Worm (Caenorhabditis elegans) whole organism, young adult: ENCODE results near the gene xpo-3.

Experiments
- B0019.2 ChIP-seq: fragments of 200-800 bp; sonication (Bioruptor generic); conservative IDR thresholded peaks from 2 replicates; pipeline ENCODE4 v1.3.6; 2022; ENCODE audit warnings: missing genetic modification reagents, missing genetic modification characterization, missing compliant biosample characterization
- C06A6.2 ChIP-seq: fragments of 200-800 bp; sonication (Bioruptor generic); conservative IDR thresholded peaks from 2 replicates; pipeline ENCODE4 v1.3.6; 2022; ENCODE audit warnings: missing genetic modification characterization, missing compliant biosample characterization
- C17E4.6 ChIP-seq: fragments of 200-800 bp; sonication (Bioruptor generic); IDR thresholded peaks from 2 replicates; pipeline ENCODE4 v1.3.6; 2022; ENCODE audit warnings: missing genetic modification reagents, missing genetic modification characterization, missing compliant biosample characterization
- D2030.7 ChIP-seq: fragments of 200-800 bp; sonication (Bioruptor generic); IDR thresholded peaks from 2 replicates; pipeline ENCODE4 v1.3.6; 2022; ENCODE audit warnings: missing genetic modification reagents, missing genetic modification characterization, missing compliant biosample characterization
- F22D6.2 ChIP-seq: sonication (generic microtip); optimal IDR thresholded peaks from 2 replicates; lab custom pipeline; 2016; ENCODE audit warnings: mild to moderate bottlenecking, missing genetic modification characterization, missing compliant biosample characterization
- F55B11.4 ChIP-seq: sonication (generic microtip); optimal IDR thresholded peaks from 2 replicates; lab custom pipeline; 2016; ENCODE audit warnings: missing compliant biosample characterization, missing genetic modification characterization, borderline replicate concordance; ENCODE audit not compliant: insufficient read depth
- K11D2.4 ChIP-seq: fragments of 200-800 bp; sonication (Bioruptor generic); IDR thresholded peaks from 2 replicates; pipeline ENCODE4 v1.3.6; 2022; ENCODE audit warnings: missing genetic modification reagents, missing genetic modification characterization, missing compliant biosample characterization
- Y53G8AR.9 ChIP-seq: fragments of 200-800 bp; sonication (Bioruptor generic); conservative IDR thresholded peaks from 2 replicates; pipeline ENCODE4 v1.3.6; 2022; ENCODE audit warnings: missing genetic modification reagents, missing genetic modification characterization, missing compliant biosample characterization
- Y56A3A.18 ChIP-seq: fragments of 200-800 bp; sonication (Bioruptor generic); IDR thresholded peaks from 2 replicates; pipeline ENCODE4 v1.3.6; 2022; ENCODE audit warnings: missing genetic modification reagents, missing genetic modification characterization, missing compliant biosample characterization
- Y95B8A.8 ChIP-seq: fragments of 200-800 bp; sonication (Bioruptor generic); IDR thresholded peaks from 2 replicates; pipeline ENCODE4 v1.3.6; 2022; ENCODE audit warnings: missing genetic modification reagents, missing genetic modification characterization, missing compliant biosample characterization
- atf-7 ChIP-seq: sonication (generic microtip); optimal IDR thresholded peaks from 2 replicates; lab custom pipeline; 2017; ENCODE audit warnings: mild to moderate bottlenecking, missing genetic modification characterization, missing compliant biosample characterization
- athp-1 ChIP-seq: sonication (generic microtip); optimal IDR thresholded peaks from 2 replicates; lab custom pipeline; 2017; ENCODE audit warnings: mild to moderate bottlenecking, missing genetic modification characterization, missing compliant biosample characterization
- attf-5 ChIP-seq: fragments of 200-800 bp; sonication (Bioruptor generic); optimal IDR thresholded peaks from 2 replicates; lab custom pipeline; 2018; ENCODE audit warnings: mild to moderate bottlenecking, missing genetic modification characterization, missing compliant biosample characterization
- attf-6 ChIP-seq: fragments of 200-800 bp; sonication (Bioruptor generic); IDR thresholded peaks from 2 replicates; pipeline ENCODE4 v1.3.6; 2022; ENCODE audit warnings: missing genetic modification reagents, missing genetic modification characterization, missing compliant biosample characterization
- bed-1 ChIP-seq: fragments of 200-800 bp; sonication (Bioruptor generic); IDR thresholded peaks from 2 replicates; pipeline ENCODE4 v1.3.6; 2022; ENCODE audit warnings: missing genetic modification reagents, missing genetic modification characterization, missing compliant biosample characterization
- bed-2 ChIP-seq: fragments of 200-800 bp; sonication (Bioruptor generic); IDR thresholded peaks from 2 replicates; pipeline ENCODE4 v1.3.6; 2022; ENCODE audit warnings: missing genetic modification reagents, missing genetic modification characterization, missing compliant biosample characterization
- ccch-3 ChIP-seq: fragments of 200-800 bp; sonication (Bioruptor generic); optimal IDR thresholded peaks from 2 replicates; lab custom pipeline; 2018; ENCODE audit warnings: mild to moderate bottlenecking, missing genetic modification characterization, missing compliant biosample characterization
- dox-1 ChIP-seq: fragments of 200-800 bp; sonication (Bioruptor generic); IDR thresholded peaks from 2 replicates; pipeline ENCODE4 v1.3.6; 2022; ENCODE audit warnings: missing genetic modification reagents, missing genetic modification characterization, missing compliant biosample characterization
- dpl-1 ChIP-seq: fragments of 150-350 bp; optimal IDR thresholded peaks from 2 replicates; lab custom pipeline; 2014; ENCODE audit warnings: missing biosample characterization, missing genetic modification reagents, missing genetic modification characterization
- egl-18 ChIP-seq: fragments of 200-800 bp; sonication (Bioruptor generic); IDR thresholded peaks from 2 replicates; pipeline ENCODE4 v1.3.6; 2022; ENCODE audit warnings: missing genetic modification reagents, missing genetic modification characterization, missing compliant biosample characterization
- egrh-3 ChIP-seq: fragments of 200-800 bp; sonication (Bioruptor generic); IDR thresholded peaks from 2 replicates; pipeline ENCODE4 v1.3.6; 2022; ENCODE audit warnings: missing genetic modification reagents, missing genetic modification characterization, missing compliant biosample characterization
- ets-4 ChIP-seq: fragments of 200-800 bp; sonication (Bioruptor generic); optimal IDR thresholded peaks from 2 replicates; lab custom pipeline; 2018; ENCODE audit warnings: mild to moderate bottlenecking, missing genetic modification characterization, missing compliant biosample characterization
- fkh-3 ChIP-seq: sonication (generic microtip); optimal IDR thresholded peaks from 2 replicates; lab custom pipeline; 2016; ENCODE audit warnings: mild to moderate bottlenecking, missing genetic modification characterization, missing compliant biosample characterization
- hlh-26 ChIP-seq: fragments of 200-800 bp; sonication (Bioruptor generic); conservative IDR thresholded peaks from 2 replicates; pipeline ENCODE4 v1.3.6; 2022; ENCODE audit warnings: missing genetic modification reagents, missing genetic modification characterization, missing compliant biosample characterization
- hsf-1 ChIP-seq: fragments of 200-800 bp; sonication (Bioruptor generic); IDR thresholded peaks from 2 replicates; pipeline ENCODE4 v1.3.6; 2022; ENCODE audit warnings: missing genetic modification reagents, missing genetic modification characterization, missing compliant biosample characterization
- lag-1 ChIP-seq: fragments of 200-800 bp; sonication (Bioruptor generic); IDR thresholded peaks from 2 replicates; pipeline ENCODE4 v1.3.6; 2022; ENCODE audit warnings: missing genetic modification reagents, missing genetic modification characterization, missing compliant biosample characterization
- lin-26 ChIP-seq: fragments of 200-800 bp; sonication (Bioruptor generic); IDR thresholded peaks from 2 replicates; pipeline ENCODE4 v1.3.6; 2022; ENCODE audit warnings: missing genetic modification reagents, missing genetic modification characterization, missing compliant biosample characterization
- lin-35 ChIP-seq, 3 experiments: fragments of 150-350 bp in 2 of 3; sonication (generic microtip) in 1 of 3; optimal IDR thresholded peaks; 2 replicates each; lab custom pipeline; 2014 to 2018; ENCODE audit warnings: missing biosample characterization in 3 of 3, missing genetic modification characterization in 3 of 3, missing genetic modification reagents in 3 of 3
- madf-6 ChIP-seq: fragments of 200-800 bp; sonication (Bioruptor generic); IDR thresholded peaks from 2 replicates; pipeline ENCODE4 v1.3.6; 2022; ENCODE audit warnings: missing genetic modification reagents, missing genetic modification characterization, missing compliant biosample characterization
- madf-8 ChIP-seq: fragments of 200-800 bp; sonication (Bioruptor generic); conservative IDR thresholded peaks from 2 replicates; pipeline ENCODE4 v1.3.6; 2022; ENCODE audit warnings: missing genetic modification reagents, missing genetic modification characterization, missing compliant biosample characterization
- nfya-1 ChIP-seq: sonication (generic microtip); optimal IDR thresholded peaks from 2 replicates; lab custom pipeline; 2017; ENCODE audit warnings: antibody characterized with exemption, missing compliant biosample characterization, missing genetic modification characterization, borderline replicate concordance; ENCODE audit not compliant: insufficient read depth
- nfya-2 ChIP-seq: fragments of 200-800 bp; sonication (Bioruptor generic); IDR thresholded peaks from 2 replicates; pipeline ENCODE4 v1.3.6; 2022; ENCODE audit warnings: missing genetic modification reagents, missing genetic modification characterization, missing compliant biosample characterization
- pbrm-1 ChIP-seq: fragments of 200-800 bp; sonication (Bioruptor generic); IDR thresholded peaks from 2 replicates; pipeline ENCODE4 v1.3.6; 2022; ENCODE audit warnings: missing genetic modification reagents, missing genetic modification characterization, missing compliant biosample characterization
- sea-2 ChIP-seq: fragments of 200-800 bp; sonication (Bioruptor generic); IDR thresholded peaks from 2 replicates; pipeline ENCODE4 v1.3.6; 2022; ENCODE audit warnings: missing genetic modification characterization, missing compliant biosample characterization
- snpc-1.1 ChIP-seq: sonication (generic microtip); optimal IDR thresholded peaks from 2 replicates; lab custom pipeline; 2017; ENCODE audit warnings: missing genetic modification characterization, mild to moderate bottlenecking, missing compliant biosample characterization, antibody characterized with exemption, moderate library complexity, missing genotype, missing genetic modification reagents; ENCODE audit not compliant: insufficient read depth
- snpc-3.4 ChIP-seq: sonication (generic microtip); optimal IDR thresholded peaks from 2 replicates; lab custom pipeline; 2017; ENCODE audit warnings: missing genetic modification characterization, mild to moderate bottlenecking, missing compliant biosample characterization, antibody characterized with exemption, moderate library complexity, missing genotype, missing genetic modification reagents
- sptf-2 ChIP-seq: fragments of 200-800 bp; sonication (Bioruptor generic); optimal IDR thresholded peaks from 2 replicates; lab custom pipeline; 2018; ENCODE audit warnings: mild to moderate bottlenecking, missing genetic modification characterization, missing compliant biosample characterization
- tbp1 ChIP-seq: fragments of 200-800 bp; sonication (Bioruptor generic); optimal IDR thresholded peaks from 2 replicates; lab custom pipeline; 2018; ENCODE audit warnings: mild to moderate bottlenecking, missing genetic modification characterization, missing compliant biosample characterization
- tlf-1 ChIP-seq: fragments of 200-800 bp; sonication (Bioruptor generic); optimal IDR thresholded peaks from 2 replicates; lab custom pipeline; 2018; ENCODE audit warnings: mild to moderate bottlenecking, missing genetic modification characterization, missing compliant biosample characterization
- unc-62 ChIP-seq: fragments of 150-350 bp; optimal IDR thresholded peaks from 2 replicates; lab custom pipeline; 2014; ENCODE audit warnings: missing biosample characterization, missing genetic modification reagents, missing genetic modification characterization
- zim-3 ChIP-seq: sonication (generic microtip); optimal IDR thresholded peaks from 2 replicates; lab custom pipeline; 2017; ENCODE audit warnings: mild to moderate bottlenecking, missing genetic modification characterization, moderate library complexity, missing compliant biosample characterization
- ztf-18 ChIP-seq: sonication (generic microtip); optimal IDR thresholded peaks from 2 replicates; lab custom pipeline; 2016; ENCODE audit warnings: missing genotype, mild to moderate bottlenecking, missing genetic modification characterization, missing compliant biosample characterization
- ztf-25 ChIP-seq: fragments of 200-800 bp; sonication (Bioruptor generic); IDR thresholded peaks from 2 replicates; pipeline ENCODE4 v1.3.6; 2022; ENCODE audit warnings: missing genetic modification reagents, missing genetic modification characterization, missing compliant biosample characterization
- ztf-26 ChIP-seq: sonication (generic microtip); optimal IDR thresholded peaks from 2 replicates; lab custom pipeline; 2017; ENCODE audit warnings: missing genetic modification characterization, missing compliant biosample characterization
- ztf-3 ChIP-seq: fragments of 200-800 bp; sonication (Bioruptor generic); optimal IDR thresholded peaks from 2 replicates; lab custom pipeline; 2018; ENCODE audit warnings: mild to moderate bottlenecking, missing genetic modification characterization, missing compliant biosample characterization

Gene xpo-3

DNA sequence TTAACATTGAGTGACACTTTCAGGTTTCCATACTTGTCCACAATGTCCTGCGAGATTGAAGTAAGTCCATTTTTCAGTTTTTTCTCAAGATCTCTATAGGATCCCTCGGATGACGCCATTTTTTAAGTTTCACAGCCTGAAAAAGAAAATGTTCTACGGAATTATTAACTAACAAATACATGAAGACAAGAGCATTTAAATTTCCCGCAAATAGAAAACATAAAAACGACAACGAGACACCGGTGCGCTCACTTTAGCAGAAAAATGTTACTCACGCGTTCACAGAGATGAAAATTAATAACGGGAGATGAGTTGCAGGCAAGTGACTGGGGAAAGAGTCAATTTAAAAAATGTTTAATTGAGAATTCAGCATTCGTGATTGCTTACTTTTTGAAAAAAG lies 22.6 kb upstream of the xpo-3 start, which contains the start of gene czw-1:
Gene czw-1 (minus strand): TSS at position 369 of the 400 bp plus-strand sequence.
- TF ChIP-seq attf-5 (GFP tag; lab: Kevin White, UChicago) (no peak), C17E4.6 (GFP tag; lab: Robert Waterston, UW) (no peak), B0019.2 (no peak), sea-2 (no peak), dox-1 (no peak), C06A6.2 (no peak), hsf-1 (GFP tag; lab: Robert Waterston, UW) (no peak), snpc-1.1 (tag; lab: Kevin White, UChicago) (no peak), Y56A3A.18 (GFP tag; lab: Robert Waterston, UW) (no peak), madf-6 (GFP tag; lab: Robert Waterston, UW) (no peak), lin-26 (no peak), ccch-3 (GFP tag; lab: Kevin White, UChicago) (no peak), hlh-26 (GFP tag; lab: Robert Waterston, UW) (no peak), lag-1 (GFP tag; lab: Robert Waterston, UW) (no peak), dpl-1 (no peak), unc-62 (no peak), ztf-26 (no peak), ets-4 (GFP tag; lab: Kevin White, UChicago) (no peak)

- TF ChIP-seq hlh-26 (GFP tag; lab: Robert Waterston, UW), result no peak
- TF ChIP-seq bed-1 (GFP tag; lab: Robert Waterston, UW), result no peak
- no peak for TF ChIP-seq atf-7 (tag; lab: Kevin White, UChicago)
- TF ChIP-seq bed-2 (GFP tag; lab: Robert Waterston, UW), result no peak
- TF ChIP-seq ccch-3 (GFP tag; lab: Kevin White, UChicago), result no peak
- no peak for TF ChIP-seq Y95B8A.8 (GFP tag; lab: Robert Waterston, UW)
- TF ChIP-seq D2030.7 (GFP tag; lab: Robert Waterston, UW), result no peak
- peak; percentile 32 for TF ChIP-seq snpc-3.4 (tag; lab: Kevin White, UChicago)
- TF ChIP-seq lin-35 (GFP tag; optimal IDR thresholded peaks at IDR 0.05; lab: Kevin White, UChicago), result no peak
- TF ChIP-seq tlf-1 (GFP tag; lab: Kevin White, UChicago), result no peak
- TF ChIP-seq F22D6.2 (tag; lab: Kevin White, UChicago), result no peak
- no peak for TF ChIP-seq ztf-3 (GFP tag; lab: Kevin White, UChicago)
- no peak for TF ChIP-seq sptf-2 (GFP tag; lab: Kevin White, UChicago)
- no peak for TF ChIP-seq fkh-3
- TF ChIP-seq ztf-25 (GFP tag; lab: Robert Waterston, UW), result 0 out of 2 replicates have a peak, but pooled peaks have one; percentile 64
- TF ChIP-seq nfya-1 (tag; lab: Kevin White, UChicago), result no peak
- 0 out of 2 replicates have a peak, but pooled peaks have one; percentile 11 for TF ChIP-seq egl-18
- TF ChIP-seq madf-6 (GFP tag; lab: Robert Waterston, UW), result no peak
- no peak for TF ChIP-seq ztf-18 (tag; lab: Kevin White, UChicago)
- TF ChIP-seq F55B11.4 (tag; lab: Kevin White, UChicago), result no peak
- TF ChIP-seq K11D2.4 (GFP tag; lab: Robert Waterston, UW), result no peak
- TF ChIP-seq nfya-2 (GFP tag; lab: Robert Waterston, UW), result no peak
- peak; percentile 5 for TF ChIP-seq athp-1 (tag; lab: Kevin White, UChicago)
- TF ChIP-seq tbp1 (GFP tag; lab: Kevin White, UChicago), result no peak
- no peak for TF ChIP-seq Y53G8AR.9 (GFP tag; lab: Robert Waterston, UW)
- no peak for TF ChIP-seq zim-3 (tag; lab: Kevin White, UChicago)
- TF ChIP-seq attf-6 (GFP tag; lab: Robert Waterston, UW), result no peak
- 0 out of 2 replicates have a peak, but pooled peaks have one; percentile 18 for TF ChIP-seq madf-8 (GFP tag; lab: Robert Waterston, UW)
- no peak for TF ChIP-seq egrh-3 (GFP tag; lab: Robert Waterston, UW)
- TF ChIP-seq pbrm-1 (GFP tag; lab: Robert Waterston, UW), result 0 out of 2 replicates have a peak, but pooled peaks have one; percentile 19
- TF ChIP-seq lin-26, result no peak
Measured at ce11 chrIV:7943272-7943671, 19.4 kb upstream of the xpo-3 start.
